Fruit fly (Drosophila melanogaster) whole organism: ENCODE measurements around the gene obe.

Experiments used
- Dll ChIP-seq: fragments of >200 bp; optimal IDR thresholded peaks from 2 replicates; lab custom pipeline; 2017
- psq ChIP-seq: fragments of >200 bp; optimal IDR thresholded peaks from 2 replicates; lab custom pipeline; 2017
- usp ChIP-seq: fragments of >200 bp; optimal IDR thresholded peaks from 2 replicates; lab custom pipeline; 2017; ENCODE audit warnings: missing biosample characterization, missing genetic modification characterization, mixed read lengths

- no peak for TF ChIP-seq usp (GFP tag; lab: Kevin White, UChicago)
- no peak for TF ChIP-seq psq
- no peak for TF ChIP-seq Dll (lab: Kevin White, UChicago)
Measured at dm6 chr3R:15482858-15483257, 3.0 kb upstream of the obe start, which contains the start of gene Rh6.
